Fruit fly (Drosophila melanogaster) whole organism, prepupa: Measurements from ENCODE around the gene CG13457.
A peak's percentile ranks its signal among the peaks of the same experiment; 100 is the strongest.

Experiments used
- Blimp-1 ChIP-seq: fragments of 200-800 bp; sonication (Bioruptor generic); optimal IDR thresholded peaks from 3 replicates; lab custom pipeline; 2017; ENCODE audit warnings: missing biosample characterization, missing genetic modification characterization, mild to moderate bottlenecking, moderate library complexity, missing genetic modification reagents
- CG10631 ChIP-seq: fragments of 200-800 bp; sonication (Bioruptor generic); optimal IDR thresholded peaks from 2 replicates; lab custom pipeline; 2016; ENCODE audit warnings: missing biosample characterization, missing genetic modification characterization
- CG10669 ChIP-seq: fragments of 200-800 bp; sonication (Bioruptor generic); optimal IDR thresholded peaks from 3 replicates; lab custom pipeline; 2018; ENCODE audit warnings: missing biosample characterization, mild to moderate bottlenecking, missing genetic modification characterization, moderate library complexity
- CG11294 ChIP-seq: fragments of 200-800 bp; sonication (Bioruptor generic); IDR thresholded peaks from 2 replicates; pipeline ENCODE4 v1.3.6; 2022; ENCODE audit warnings: missing biosample characterization, missing genetic modification characterization
- CG11762 ChIP-seq: fragments of 200-800 bp; sonication (Bioruptor generic); optimal IDR thresholded peaks from 3 replicates; lab custom pipeline; 2016; ENCODE audit warnings: missing biosample characterization, missing genetic modification characterization; ENCODE audit not compliant: insufficient read depth
- CG11902 ChIP-seq: fragments of 200-800 bp; sonication (Bioruptor generic); optimal IDR thresholded peaks from 3 replicates; lab custom pipeline; 2016; ENCODE audit warnings: missing biosample characterization, missing genetic modification characterization
- CG15336 ChIP-seq: fragments of 200-800 bp; sonication (Bioruptor generic); IDR thresholded peaks from 2 replicates; pipeline ENCODE4 v1.3.6; 2022; ENCODE audit warnings: missing biosample characterization, missing genetic modification characterization
- CG1621 ChIP-seq: fragments of 200-800 bp; sonication (Bioruptor generic); optimal IDR thresholded peaks from 3 replicates; lab custom pipeline; 2018; ENCODE audit warnings: missing biosample characterization, mild to moderate bottlenecking, missing genetic modification characterization
- CG16779 ChIP-seq: fragments of 200-800 bp; sonication (Bioruptor generic); optimal IDR thresholded peaks from 3 replicates; lab custom pipeline; 2017; ENCODE audit warnings: missing biosample characterization, mild to moderate bottlenecking, missing genetic modification characterization
- CG31627 ChIP-seq: fragments of 200-800 bp; sonication (Bioruptor generic); optimal IDR thresholded peaks from 3 replicates; lab custom pipeline; 2016; ENCODE audit warnings: missing biosample characterization, missing genetic modification characterization
- CG32006 ChIP-seq: fragments of 200-800 bp; sonication (Bioruptor generic); optimal IDR thresholded peaks from 3 replicates; lab custom pipeline; 2017; ENCODE audit warnings: missing biosample characterization, mild to moderate bottlenecking, missing genetic modification characterization
- CG34406 ChIP-seq: fragments of 200-800 bp; sonication (Bioruptor generic); optimal IDR thresholded peaks from 3 replicates; lab custom pipeline; 2016; ENCODE audit warnings: missing biosample characterization, missing genetic modification characterization
- CG4318 ChIP-seq: fragments of 200-800 bp; sonication (Bioruptor generic); optimal IDR thresholded peaks from 3 replicates; lab custom pipeline; 2017; ENCODE audit warnings: missing biosample characterization, mild to moderate bottlenecking, missing genetic modification characterization
- CG6163 ChIP-seq: fragments of 200-800 bp; sonication (Bioruptor generic); IDR thresholded peaks from 3 replicates; pipeline ENCODE4 v1.3.6; 2022; ENCODE audit warnings: missing biosample characterization, missing genetic modification characterization
- CG6276 ChIP-seq: fragments of 200-800 bp; sonication (Bioruptor generic); optimal IDR thresholded peaks from 2 replicates; lab custom pipeline; 2017; ENCODE audit warnings: missing biosample characterization, mild to moderate bottlenecking, missing genetic modification characterization
- CG6792 ChIP-seq: fragments of 200-800 bp; sonication (Bioruptor generic); optimal IDR thresholded peaks from 3 replicates; lab custom pipeline; 2016; ENCODE audit warnings: missing biosample characterization, missing genetic modification characterization
- CG6808 ChIP-seq: fragments of 200-800 bp; sonication (Bioruptor generic); optimal IDR thresholded peaks from 3 replicates; lab custom pipeline; 2017; ENCODE audit warnings: missing biosample characterization, missing genetic modification characterization, mild to moderate bottlenecking, moderate library complexity, missing genetic modification reagents
- CG6854 ChIP-seq: fragments of 200-800 bp; sonication (Bioruptor generic); optimal IDR thresholded peaks from 2 replicates; lab custom pipeline; 2017; ENCODE audit warnings: missing biosample characterization, mild to moderate bottlenecking, missing genetic modification characterization
- CG7368 ChIP-seq: fragments of 200-800 bp; sonication (Bioruptor generic); optimal IDR thresholded peaks from 3 replicates; lab custom pipeline; 2016; ENCODE audit warnings: missing biosample characterization, missing genetic modification characterization
- CG8119 ChIP-seq: fragments of 200-800 bp; sonication (Bioruptor generic); IDR thresholded peaks from 3 replicates; pipeline ENCODE4 v1.3.6; 2022; ENCODE audit warnings: missing biosample characterization, missing genetic modification characterization
- CG8319 ChIP-seq: fragments of 200-800 bp; sonication (Bioruptor generic); optimal IDR thresholded peaks from 3 replicates; lab custom pipeline; 2016; ENCODE audit warnings: missing biosample characterization, missing genetic modification characterization
- CG9139 ChIP-seq: fragments of 200-800 bp; sonication (Bioruptor generic); optimal IDR thresholded peaks from 3 replicates; lab custom pipeline; 2017; ENCODE audit warnings: missing biosample characterization, mild to moderate bottlenecking, missing genetic modification characterization
- Eip75B ChIP-seq: fragments of 200-800 bp; sonication (Bioruptor generic); optimal IDR thresholded peaks from 3 replicates; lab custom pipeline; 2016; ENCODE audit warnings: missing biosample characterization, missing genetic modification characterization
- Eip78C ChIP-seq: fragments of 200-800 bp; sonication (Bioruptor generic); peaks from one replicate; lab custom pipeline; 2016; ENCODE audit warnings: missing biosample characterization, missing genetic modification characterization
- Ets21C ChIP-seq: fragments of 200-800 bp; sonication (Bioruptor generic); optimal IDR thresholded peaks from 3 replicates; lab custom pipeline; 2016; ENCODE audit warnings: missing biosample characterization, missing genetic modification characterization
- Ets96B ChIP-seq: fragments of 200-800 bp; optimal IDR thresholded peaks from 2 replicates; lab custom pipeline; 2019; ENCODE audit warnings: missing biosample characterization, mild to moderate bottlenecking, missing genetic modification characterization, moderate library complexity
- Gug ChIP-seq: fragments of 200-800 bp; sonication (Bioruptor generic); IDR thresholded peaks from 2 replicates; pipeline ENCODE4 v1.3.6; 2022; ENCODE audit warnings: missing biosample characterization, missing genetic modification characterization
- Hr38 ChIP-seq: sonication (Bioruptor generic); optimal IDR thresholded peaks from 2 replicates; lab custom pipeline; 2016; ENCODE audit warnings: missing biosample characterization, missing genetic modification characterization
- Hr39 ChIP-seq: fragments of 200-800 bp; sonication (Bioruptor generic); optimal IDR thresholded peaks from 2 replicates; lab custom pipeline; 2016; ENCODE audit warnings: missing biosample characterization, missing genetic modification characterization
- Hr4 ChIP-seq: fragments of 200-800 bp; sonication (Bioruptor generic); optimal IDR thresholded peaks from 3 replicates; lab custom pipeline; 2016; ENCODE audit warnings: missing biosample characterization, missing genetic modification characterization
- Lpt ChIP-seq: fragments of 200-800 bp; sonication (Bioruptor generic); optimal IDR thresholded peaks from 3 replicates; lab custom pipeline; 2016; ENCODE audit warnings: missing biosample characterization, missing genetic modification characterization
- OdsH ChIP-seq: fragments of 200-800 bp; sonication (Bioruptor generic); optimal IDR thresholded peaks from 3 replicates; lab custom pipeline; 2016; ENCODE audit warnings: missing biosample characterization, missing genetic modification characterization
- Sox14 ChIP-seq: fragments of 200-800 bp; sonication (Bioruptor generic); optimal IDR thresholded peaks from 3 replicates; lab custom pipeline; 2016; ENCODE audit warnings: missing biosample characterization, missing genetic modification characterization
- Sox15 ChIP-seq: fragments of 200-800 bp; sonication (Bioruptor generic); optimal IDR thresholded peaks from 3 replicates; lab custom pipeline; 2016; ENCODE audit warnings: missing biosample characterization, missing genetic modification characterization
- dsx ChIP-seq: fragments of 200-800 bp; optimal IDR thresholded peaks from 3 replicates; lab custom pipeline; 2019; ENCODE audit warnings: missing biosample characterization, mild to moderate bottlenecking, missing genetic modification characterization, moderate library complexity; ENCODE audit not compliant: poor library complexity, severe bottlenecking
- eg ChIP-seq: fragments of 200-800 bp; sonication (Bioruptor generic); IDR thresholded peaks from 3 replicates; pipeline ENCODE4 v1.3.6; 2022; ENCODE audit warnings: missing biosample characterization, missing genetic modification characterization
- esn ChIP-seq: fragments of 200-800 bp; sonication (Bioruptor generic); optimal IDR thresholded peaks from 2 replicates; lab custom pipeline; 2016; ENCODE audit warnings: missing biosample characterization, mild to moderate bottlenecking, missing genetic modification characterization, moderate library complexity
- fd59A ChIP-seq: fragments of 200-800 bp; sonication (Bioruptor generic); optimal IDR thresholded peaks from 2 replicates; lab custom pipeline; 2017; ENCODE audit warnings: missing biosample characterization, mild to moderate bottlenecking, missing genetic modification characterization, missing genetic modification reagents
- fd85E ChIP-seq: fragments of 200-800 bp; sonication (Bioruptor generic); optimal IDR thresholded peaks from 3 replicates; lab custom pipeline; 2016; ENCODE audit warnings: missing biosample characterization, missing genetic modification characterization
- fkh ChIP-seq: fragments of 200-800 bp; sonication (Bioruptor generic); optimal IDR thresholded peaks from 3 replicates; lab custom pipeline; 2017; ENCODE audit warnings: missing biosample characterization, mild to moderate bottlenecking, missing genetic modification characterization, moderate library complexity
- lz ChIP-seq: fragments of 200-800 bp; sonication (Bioruptor generic); optimal IDR thresholded peaks from 3 replicates; lab custom pipeline; 2016; ENCODE audit warnings: missing biosample characterization, missing genetic modification characterization
- net ChIP-seq: fragments of 200-800 bp; sonication (Bioruptor generic); optimal IDR thresholded peaks from 3 replicates; lab custom pipeline; 2016; ENCODE audit warnings: missing biosample characterization, missing genetic modification characterization
- pdm3 ChIP-seq: fragments of 200-800 bp; sonication (Bioruptor generic); optimal IDR thresholded peaks from 3 replicates; lab custom pipeline; 2016; ENCODE audit warnings: missing biosample characterization, missing genetic modification characterization
- salr ChIP-seq, 2 experiments: fragments of 200-800 bp; sonication (Bioruptor generic); optimal IDR thresholded peaks; 3 replicates each; lab custom pipeline; 2016 to 2018; ENCODE audit warnings: missing biosample characterization in 2 of 2, missing genetic modification characterization in 2 of 2, mild to moderate bottlenecking in 1 of 2
- spab ChIP-seq: fragments of 200-800 bp; sonication (Bioruptor generic); optimal IDR thresholded peaks from 2 replicates; lab custom pipeline; 2017; ENCODE audit warnings: missing biosample characterization, mild to moderate bottlenecking, missing genetic modification characterization, missing genetic modification reagents
- ss ChIP-seq, 2 experiments: fragments of 200-800 bp; sonication (Bioruptor generic); optimal IDR thresholded peaks; 2 replicates in 1 of 2; 3 replicates in 1 of 2; lab custom pipeline; 2017 to 2018; ENCODE audit warnings: mild to moderate bottlenecking in 2 of 2, missing biosample characterization in 2 of 2, missing genetic modification characterization in 2 of 2, moderate library complexity in 1 of 2
- svp ChIP-seq: fragments of 200-800 bp; sonication (Bioruptor generic); peaks from one replicate; lab custom pipeline; 2016; ENCODE audit warnings: missing biosample characterization, missing genetic modification characterization
- topi ChIP-seq: fragments of 200-800 bp; sonication (Bioruptor generic); optimal IDR thresholded peaks from 3 replicates; lab custom pipeline; 2016; ENCODE audit warnings: missing biosample characterization, missing genetic modification characterization
- vri ChIP-seq: fragments of 200-800 bp; sonication (Bioruptor generic); optimal IDR thresholded peaks from 3 replicates; lab custom pipeline; 2016; ENCODE audit warnings: missing biosample characterization, mild to moderate bottlenecking, missing genetic modification characterization

Gene CG13457

DNA sequence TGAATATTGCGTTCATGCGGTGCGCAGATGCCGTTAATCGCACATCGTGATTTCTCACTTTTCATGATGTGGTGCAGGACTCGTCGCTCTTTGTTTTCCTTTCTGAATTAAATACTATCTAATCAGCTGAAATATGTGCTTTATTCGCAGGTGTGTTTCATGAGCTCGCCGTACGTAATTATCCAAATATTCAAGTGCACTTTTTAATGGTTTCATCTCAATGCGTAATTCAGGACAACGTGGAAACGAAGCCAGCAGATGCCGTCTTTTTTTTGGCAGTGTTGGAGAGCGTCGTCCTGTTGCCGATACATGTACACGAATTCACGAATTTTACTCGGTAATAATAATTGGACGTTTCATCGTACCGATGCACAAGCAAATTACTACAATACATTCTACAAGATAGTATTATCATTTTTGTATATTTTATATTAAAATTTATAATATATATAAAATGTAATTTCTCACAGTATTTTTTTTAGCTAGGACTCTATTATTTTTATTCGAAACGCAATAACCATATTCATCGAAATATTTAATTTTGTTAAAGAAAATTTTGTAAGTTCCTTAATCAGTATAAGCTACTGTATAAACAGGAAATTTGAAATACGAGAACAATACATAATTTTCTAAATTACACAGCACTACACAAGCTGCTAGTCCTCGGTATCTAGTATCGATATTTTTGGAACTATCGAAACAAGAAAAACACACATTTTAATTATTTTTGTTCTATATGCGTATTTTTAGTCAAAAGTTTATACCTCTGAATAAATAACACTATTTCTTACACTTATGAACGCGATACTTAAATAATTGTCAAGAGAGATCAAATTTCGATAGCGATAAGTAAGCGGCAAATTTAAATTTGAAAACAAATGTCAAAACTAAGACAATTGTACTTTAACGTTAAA, 5.7 kb upstream of the CG13457 start, which contains the start of gene CG12316:
CG12316 (minus strand) TSS at position 276 of the 914 bp plus-strand sequence.
- TF ChIP-seq CG11902, result peak; percentile 83
- TF ChIP-seq Ets21C (GFP tag; lab: Kevin White, UChicago), result peak; percentile 94
- peak; percentile 95 for TF ChIP-seq vri (GFP tag; lab: Kevin White, UChicago)
- peak; percentile 94 for TF ChIP-seq Ets96B
- peak; percentile 93 for TF ChIP-seq CG16779 (tag; lab: Kevin White, UChicago)
- TF ChIP-seq ss (GFP tag; optimal IDR thresholded peaks at IDR 0.05; lab: Kevin White, UChicago), result peak; percentile 96
- peak; percentile 97 for TF ChIP-seq CG31627 (GFP tag; lab: Kevin White, UChicago)
- TF ChIP-seq Sox15 (GFP tag; lab: Kevin White, UChicago), result peak; percentile 91
- peak; percentile 97 for TF ChIP-seq Sox14 (GFP tag; lab: Kevin White, UChicago)
- TF ChIP-seq CG32006 (GFP tag; lab: Kevin White, UChicago), result peak; percentile 95
- peak; percentile 85 for TF ChIP-seq CG9139 (GFP tag; lab: Kevin White, UChicago)
- TF ChIP-seq dsx (GFP tag; lab: Kevin White, UChicago), result peak; percentile 92
- TF ChIP-seq CG10669 (GFP tag; lab: Kevin White, UChicago), result peak; percentile 95
- TF ChIP-seq esn (GFP tag; lab: Kevin White, UChicago), result peak; percentile 99
- peak; percentile 94 for TF ChIP-seq spab (GFP tag; lab: Kevin White, UChicago)
- TF ChIP-seq eg (GFP tag; lab: Robert Waterston, UW), result peak; percentile 90
- TF ChIP-seq CG6163 (GFP tag; lab: Robert Waterston, UW), result peak; percentile 95
- peak; percentile 94 for TF ChIP-seq CG34406
- peak; percentile 88 for TF ChIP-seq CG11762 (GFP tag; lab: Kevin White, UChicago)
- TF ChIP-seq Lpt (GFP tag; lab: Kevin White, UChicago), result peak; percentile 85
- TF ChIP-seq fd85E, result peak; percentile 93
- peak; percentile 95 for TF ChIP-seq CG1621 (tag; lab: Kevin White, UChicago)
- peak; percentile 98 for TF ChIP-seq svp
- TF ChIP-seq salr (GFP tag; optimal IDR thresholded peaks at IDR 0.05; lab: Kevin White, UChicago), result peak; percentile 90 to 91
- peak; percentile 95 for TF ChIP-seq CG7368 (GFP tag; lab: Kevin White, UChicago)
- peak; percentile 95 for TF ChIP-seq CG6276
- TF ChIP-seq net (GFP tag; lab: Kevin White, UChicago), result peak; percentile 94
- peak; percentile 92 for TF ChIP-seq CG10631 (GFP tag; lab: Kevin White, UChicago)
- peak; percentile 96 for TF ChIP-seq CG8119 (GFP tag; lab: Robert Waterston, UW)
- TF ChIP-seq CG8319, result peak; percentile 94
- TF ChIP-seq Hr4 (GFP tag; lab: Kevin White, UChicago), result peak; percentile 97
- peak; percentile 95 for TF ChIP-seq pdm3 (GFP tag; lab: Kevin White, UChicago)
- peak; percentile 97 for TF ChIP-seq CG6854 (GFP tag; lab: Kevin White, UChicago)
- TF ChIP-seq topi, result peak; percentile 97
- TF ChIP-seq OdsH, result peak; percentile 94
- TF ChIP-seq CG6808 (GFP tag; lab: Kevin White, UChicago), result peak; percentile 95
- TF ChIP-seq CG4318 (GFP tag; lab: Kevin White, UChicago), result peak; percentile 88
- no peak for TF ChIP-seq fkh (GFP tag; lab: Kevin White, UChicago)
- TF ChIP-seq Blimp-1 (GFP tag; lab: Kevin White, UChicago), result peak; percentile 81
- TF ChIP-seq Eip78C, result peak; percentile 99
- peak; percentile 95 for TF ChIP-seq CG6792 (GFP tag; lab: Kevin White, UChicago)
- peak; percentile 96 for TF ChIP-seq CG15336
- TF ChIP-seq Gug (GFP tag; lab: Robert Waterston, UW), result peak; percentile 84
- TF ChIP-seq Hr38 (GFP tag; lab: Kevin White, UChicago), result no peak
- peak; percentile 72 for TF ChIP-seq CG11294 (GFP tag; lab: Robert Waterston, UW)
- peak; percentile 91 for TF ChIP-seq fd59A (GFP tag; lab: Kevin White, UChicago)
- TF ChIP-seq Eip75B (GFP tag; lab: Kevin White, UChicago), result peak; percentile 98
- peak; percentile 96 for TF ChIP-seq Hr39 (GFP tag; lab: Kevin White, UChicago)
- peak; percentile 98 for TF ChIP-seq lz
